Fruit fly (Drosophila melanogaster) whole organism, prepupa: ENCODE data around the gene CG11693.

Experiments
- Blimp-1 ChIP-seq: fragments of 200-800 bp; sonication (Bioruptor generic); optimal IDR thresholded peaks from 3 replicates; lab custom pipeline; 2017; ENCODE audit warnings: missing biosample characterization, missing genetic modification characterization, mild to moderate bottlenecking, moderate library complexity, missing genetic modification reagents
- CG10631 ChIP-seq: fragments of 200-800 bp; sonication (Bioruptor generic); optimal IDR thresholded peaks from 2 replicates; lab custom pipeline; 2016; ENCODE audit warnings: missing biosample characterization, missing genetic modification characterization
- CG11294 ChIP-seq: fragments of 200-800 bp; sonication (Bioruptor generic); IDR thresholded peaks from 2 replicates; pipeline ENCODE4 v1.3.6; 2022; ENCODE audit warnings: missing biosample characterization, missing genetic modification characterization
- CG15336 ChIP-seq: fragments of 200-800 bp; sonication (Bioruptor generic); IDR thresholded peaks from 2 replicates; pipeline ENCODE4 v1.3.6; 2022; ENCODE audit warnings: missing biosample characterization, missing genetic modification characterization
- CG3032 ChIP-seq: fragments of 200-800 bp; optimal IDR thresholded peaks from 2 replicates; lab custom pipeline; 2019; ENCODE audit warnings: missing biosample characterization, mild to moderate bottlenecking, missing genetic modification characterization, moderate library complexity
- CG32006 ChIP-seq: fragments of 200-800 bp; sonication (Bioruptor generic); optimal IDR thresholded peaks from 3 replicates; lab custom pipeline; 2017; ENCODE audit warnings: missing biosample characterization, mild to moderate bottlenecking, missing genetic modification characterization
- CG34406 ChIP-seq: fragments of 200-800 bp; sonication (Bioruptor generic); optimal IDR thresholded peaks from 3 replicates; lab custom pipeline; 2016; ENCODE audit warnings: missing biosample characterization, missing genetic modification characterization
- CG3919 ChIP-seq: fragments of 200-800 bp; sonication (Bioruptor generic); optimal IDR thresholded peaks from 3 replicates; lab custom pipeline; 2016; ENCODE audit warnings: missing biosample characterization, missing genetic modification characterization
- CG4318 ChIP-seq: fragments of 200-800 bp; sonication (Bioruptor generic); optimal IDR thresholded peaks from 3 replicates; lab custom pipeline; 2017; ENCODE audit warnings: missing biosample characterization, mild to moderate bottlenecking, missing genetic modification characterization
- CG6276 ChIP-seq: fragments of 200-800 bp; sonication (Bioruptor generic); optimal IDR thresholded peaks from 2 replicates; lab custom pipeline; 2017; ENCODE audit warnings: missing biosample characterization, mild to moderate bottlenecking, missing genetic modification characterization
- CG6808 ChIP-seq: fragments of 200-800 bp; sonication (Bioruptor generic); optimal IDR thresholded peaks from 3 replicates; lab custom pipeline; 2017; ENCODE audit warnings: missing biosample characterization, missing genetic modification characterization, mild to moderate bottlenecking, moderate library complexity, missing genetic modification reagents
- CG7368 ChIP-seq: fragments of 200-800 bp; sonication (Bioruptor generic); optimal IDR thresholded peaks from 3 replicates; lab custom pipeline; 2016; ENCODE audit warnings: missing biosample characterization, missing genetic modification characterization
- CG8319 ChIP-seq: fragments of 200-800 bp; sonication (Bioruptor generic); optimal IDR thresholded peaks from 3 replicates; lab custom pipeline; 2016; ENCODE audit warnings: missing biosample characterization, missing genetic modification characterization
- CG8632 ChIP-seq: fragments of 200-800 bp; sonication (Bioruptor generic); optimal IDR thresholded peaks from 3 replicates; lab custom pipeline; 2016; ENCODE audit warnings: missing biosample characterization, missing genetic modification characterization
- Eip78C ChIP-seq: fragments of 200-800 bp; sonication (Bioruptor generic); peaks from one replicate; lab custom pipeline; 2016; ENCODE audit warnings: missing biosample characterization, missing genetic modification characterization
- Gug ChIP-seq: fragments of 200-800 bp; sonication (Bioruptor generic); IDR thresholded peaks from 2 replicates; pipeline ENCODE4 v1.3.6; 2022; ENCODE audit warnings: missing biosample characterization, missing genetic modification characterization
- Hr4 ChIP-seq: fragments of 200-800 bp; sonication (Bioruptor generic); optimal IDR thresholded peaks from 3 replicates; lab custom pipeline; 2016; ENCODE audit warnings: missing biosample characterization, missing genetic modification characterization
- Met ChIP-seq: fragments of 200-800 bp; sonication (Bioruptor generic); optimal IDR thresholded peaks from 3 replicates; lab custom pipeline; 2016; ENCODE audit warnings: missing biosample characterization, missing genetic modification characterization
- Smox ChIP-seq: fragments of 200-800 bp; sonication (Bioruptor generic); optimal IDR thresholded peaks from 3 replicates; lab custom pipeline; 2016; ENCODE audit warnings: missing biosample characterization, missing genetic modification characterization
- Sox102F ChIP-seq: fragments of 200-800 bp; sonication (Bioruptor generic); optimal IDR thresholded peaks from 2 replicates; lab custom pipeline; 2016; ENCODE audit warnings: missing biosample characterization, mild to moderate bottlenecking, missing genetic modification characterization
- Sox14 ChIP-seq: fragments of 200-800 bp; sonication (Bioruptor generic); optimal IDR thresholded peaks from 3 replicates; lab custom pipeline; 2016; ENCODE audit warnings: missing biosample characterization, missing genetic modification characterization
- Sox15 ChIP-seq: fragments of 200-800 bp; sonication (Bioruptor generic); optimal IDR thresholded peaks from 3 replicates; lab custom pipeline; 2016; ENCODE audit warnings: missing biosample characterization, missing genetic modification characterization
- achi ChIP-seq: fragments of 200-800 bp; sonication (Bioruptor generic); optimal IDR thresholded peaks from 3 replicates; lab custom pipeline; 2016; ENCODE audit warnings: missing biosample characterization, missing genetic modification characterization
- acj6 ChIP-seq: fragments of 200-800 bp; sonication (Bioruptor generic); optimal IDR thresholded peaks from 3 replicates; lab custom pipeline; 2016; ENCODE audit warnings: missing biosample characterization, missing genetic modification characterization
- cyc ChIP-seq: fragments of 200-800 bp; sonication (Bioruptor generic); optimal IDR thresholded peaks from 3 replicates; lab custom pipeline; 2016; ENCODE audit warnings: missing biosample characterization, missing genetic modification characterization
- dac ChIP-seq: fragments of 200-800 bp; sonication (Bioruptor generic); optimal IDR thresholded peaks from 2 replicates; lab custom pipeline; 2017; ENCODE audit warnings: missing biosample characterization, mild to moderate bottlenecking, missing genetic modification characterization
- esn ChIP-seq: fragments of 200-800 bp; sonication (Bioruptor generic); optimal IDR thresholded peaks from 2 replicates; lab custom pipeline; 2016; ENCODE audit warnings: missing biosample characterization, mild to moderate bottlenecking, missing genetic modification characterization, moderate library complexity
- fd85E ChIP-seq: fragments of 200-800 bp; sonication (Bioruptor generic); optimal IDR thresholded peaks from 3 replicates; lab custom pipeline; 2016; ENCODE audit warnings: missing biosample characterization, missing genetic modification characterization
- fkh ChIP-seq: fragments of 200-800 bp; sonication (Bioruptor generic); optimal IDR thresholded peaks from 3 replicates; lab custom pipeline; 2017; ENCODE audit warnings: missing biosample characterization, mild to moderate bottlenecking, missing genetic modification characterization, moderate library complexity
- lz ChIP-seq: fragments of 200-800 bp; sonication (Bioruptor generic); optimal IDR thresholded peaks from 3 replicates; lab custom pipeline; 2016; ENCODE audit warnings: missing biosample characterization, missing genetic modification characterization
- net ChIP-seq: fragments of 200-800 bp; sonication (Bioruptor generic); optimal IDR thresholded peaks from 3 replicates; lab custom pipeline; 2016; ENCODE audit warnings: missing biosample characterization, missing genetic modification characterization
- pdm3 ChIP-seq: fragments of 200-800 bp; sonication (Bioruptor generic); optimal IDR thresholded peaks from 3 replicates; lab custom pipeline; 2016; ENCODE audit warnings: missing biosample characterization, missing genetic modification characterization
- ss ChIP-seq, 2 experiments: fragments of 200-800 bp; sonication (Bioruptor generic); optimal IDR thresholded peaks; 2 replicates in 1 of 2; 3 replicates in 1 of 2; lab custom pipeline; 2017 to 2018; ENCODE audit warnings: mild to moderate bottlenecking in 2 of 2, missing biosample characterization in 2 of 2, missing genetic modification characterization in 2 of 2, moderate library complexity in 1 of 2
- topi ChIP-seq: fragments of 200-800 bp; sonication (Bioruptor generic); optimal IDR thresholded peaks from 3 replicates; lab custom pipeline; 2016; ENCODE audit warnings: missing biosample characterization, missing genetic modification characterization
- vri ChIP-seq: fragments of 200-800 bp; sonication (Bioruptor generic); optimal IDR thresholded peaks from 3 replicates; lab custom pipeline; 2016; ENCODE audit warnings: missing biosample characterization, mild to moderate bottlenecking, missing genetic modification characterization

Gene CG11693

dm6 chr3R:8306927-8307261, 3.7 kb downstream of the CG11693 start (continued):
- no peak for TF ChIP-seq CG11294 (GFP tag; lab: Robert Waterston, UW)

dm6 chr3R:8306188-8306926, 4.2 kb downstream of the CG11693 start:
- TF ChIP-seq acj6 (GFP tag; lab: Kevin White, UChicago), result no peak
- peak; percentile 59 for TF ChIP-seq fkh (GFP tag; lab: Kevin White, UChicago)
- TF ChIP-seq Eip78C (GFP tag; lab: Kevin White, UChicago), result peak; percentile 49
- no peak for TF ChIP-seq esn
- TF ChIP-seq Hr4 (GFP tag; lab: Kevin White, UChicago), result no peak
- no peak for TF ChIP-seq Sox15 (GFP tag; lab: Kevin White, UChicago)
- TF ChIP-seq, all 60 proteins: peak for 2

dm6 chr3R:8305110-8305509, 5.5 kb downstream of the CG11693 start, which contains the start of gene Sgt1:
Gene Sgt1, minus strand, starts transcription at chr3R:8305274.
- TF ChIP-seq topi (GFP tag; lab: Kevin White, UChicago) (peak; percentile 21), CG3032 (tag; lab: Kevin White, UChicago) (peak; percentile 17), cyc (GFP tag; lab: Kevin White, UChicago) (peak; percentile 31), pdm3 (no peak), CG34406 (GFP tag; lab: Kevin White, UChicago) (no peak)

DNA sequence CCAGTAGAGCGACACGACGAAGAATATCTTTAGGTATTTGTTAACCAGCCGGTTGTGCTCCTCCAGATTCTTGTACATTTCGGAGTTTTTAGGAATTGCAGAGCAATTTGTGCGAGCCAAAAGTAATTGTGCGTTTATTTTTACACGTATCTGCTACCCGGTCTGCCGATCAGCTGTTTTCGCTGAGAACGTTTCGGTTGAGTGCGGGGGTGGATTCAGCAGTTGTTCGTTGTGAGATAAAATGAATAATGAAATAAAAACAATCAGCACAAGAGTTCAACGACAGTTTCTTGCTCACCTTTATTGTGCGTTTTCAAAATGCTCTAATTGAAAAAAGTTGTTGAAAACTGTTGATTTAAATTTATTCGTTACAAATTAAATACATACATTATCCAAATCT, 6.7 kb downstream of the CG11693 start, which contains the start of gene nac:
TSS of gene nac (minus strand) at position 176 of the 400 bp plus-strand sequence.
- no peak for TF ChIP-seq lz (GFP tag; lab: Kevin White, UChicago)
- TF ChIP-seq CG3032 (tag; lab: Kevin White, UChicago), result peak; percentile 17
- TF ChIP-seq net, result no peak
- TF ChIP-seq Hr4 (GFP tag; lab: Kevin White, UChicago), result no peak
- no peak for TF ChIP-seq fd85E (GFP tag; lab: Kevin White, UChicago)
- no peak for TF ChIP-seq CG10631 (GFP tag; lab: Kevin White, UChicago)
- TF ChIP-seq CG32006 (GFP tag; lab: Kevin White, UChicago), result no peak
- TF ChIP-seq esn, result peak; percentile 9
- TF ChIP-seq CG7368 (GFP tag; lab: Kevin White, UChicago), result no peak
- TF ChIP-seq CG8632 (GFP tag; lab: Kevin White, UChicago), result no peak
- TF ChIP-seq Blimp-1 (GFP tag; lab: Kevin White, UChicago), result no peak
- TF ChIP-seq CG15336, result 0 out of 2 replicates have a peak, but pooled peaks have one; percentile 12
- TF ChIP-seq Gug (GFP tag; lab: Robert Waterston, UW), result no peak
- no peak for TF ChIP-seq CG11294 (GFP tag; lab: Robert Waterston, UW)
- TF ChIP-seq ss (GFP tag; optimal IDR thresholded peaks at IDR 0.05; lab: Kevin White, UChicago), result no peak
- TF ChIP-seq vri, result no peak
- TF ChIP-seq fkh (GFP tag; lab: Kevin White, UChicago), result no peak
- TF ChIP-seq dac, result no peak
- no peak for TF ChIP-seq CG34406 (GFP tag; lab: Kevin White, UChicago)
- TF ChIP-seq achi (GFP tag; lab: Kevin White, UChicago), result no peak

- TF ChIP-seq Met (GFP tag; lab: Kevin White, UChicago) (no peak), Eip78C (GFP tag; lab: Kevin White, UChicago) (no peak), CG3919 (GFP tag; lab: Kevin White, UChicago) (no peak), Sox102F (GFP tag; lab: Kevin White, UChicago) (no peak), acj6 (GFP tag; lab: Kevin White, UChicago) (no peak), ss (GFP tag; optimal IDR thresholded peaks at IDR 0.05; lab: Kevin White, UChicago) (no peak), CG6276 (no peak), CG8319 (GFP tag; lab: Kevin White, UChicago) (no peak), Blimp-1 (GFP tag; lab: Kevin White, UChicago) (no peak), CG6808 (GFP tag; lab: Kevin White, UChicago) (no peak), Smox (GFP tag; lab: Kevin White, UChicago) (no peak), Sox14 (GFP tag; lab: Kevin White, UChicago) (no peak), CG4318 (GFP tag; lab: Kevin White, UChicago) (no peak)
Observed at dm6 chr3R:8300928-8301752, 9.4 kb downstream of the CG11693 start, which contains the start of the genes CG9626 and mRpL1. Gene CG9626, minus strand, starts transcription at chr3R:8300978. Gene mRpL1, plus strand, starts transcription at chr3R:8301440.
